Worm (Caenorhabditis elegans) whole organism, midembryonic: ENCODE results near the gene K08F4.12.

Source experiments
- T22C8.4 ChIP-seq: fragments of 200-800 bp; sonication (Bioruptor generic); IDR thresholded peaks from 2 replicates; pipeline ENCODE4 v1.3.6; 2022; ENCODE audit warnings: missing genetic modification characterization, missing compliant biosample characterization
- klf-2 ChIP-seq: fragments of 200-800 bp; sonication (Bioruptor generic); conservative IDR thresholded peaks from 2 replicates; pipeline ENCODE4 v1.3.6; 2022; ENCODE audit warnings: missing genetic modification reagents, missing genetic modification characterization, missing compliant biosample characterization
- ztf-23 ChIP-seq: fragments of 200-800 bp; sonication (Bioruptor generic); IDR thresholded peaks from 2 replicates; pipeline ENCODE4 v1.3.6; 2022; ENCODE audit warnings: missing genetic modification reagents, missing genetic modification characterization, missing compliant biosample characterization
- ztf-29 ChIP-seq: fragments of 200-800 bp; sonication (Bioruptor generic); IDR thresholded peaks from 2 replicates; pipeline ENCODE4 v1.3.6; 2022; ENCODE audit warnings: missing genetic modification reagents, missing genetic modification characterization, missing compliant biosample characterization

ce11 chrIV:10141930-10142505, 4.1 kb downstream of the K08F4.12 start, which contains the start of the genes gst-2, gst-4 and dhs-12:
- no peak for TF ChIP-seq klf-2 (GFP tag; lab: Robert Waterston, UW)
- no peak for TF ChIP-seq ztf-23 (GFP tag; lab: Robert Waterston, UW)
- no peak for TF ChIP-seq ztf-29 (GFP tag; lab: Robert Waterston, UW)
- TF ChIP-seq T22C8.4 (GFP tag; lab: Robert Waterston, UW) = no peak
